Worm (Caenorhabditis elegans) whole organism, L4/young adult: Measurements from ENCODE around the gene T05A12.4.

Source experiments
- W03F9.2 ChIP-seq: fragments of 150-350 bp; optimal IDR thresholded peaks from 2 replicates; lab custom pipeline; 2014; ENCODE audit warnings: missing biosample characterization, missing genetic modification characterization
- dao-5 ChIP-seq: sonication (generic microtip); optimal IDR thresholded peaks from 2 replicates; lab custom pipeline; 2016; ENCODE audit warnings: missing genotype, missing genetic modification characterization, moderate library complexity, missing compliant biosample characterization
- him-1 ChIP-seq: sonication (generic microtip); optimal IDR thresholded peaks from 2 replicates; lab custom pipeline; 2016; ENCODE audit warnings: missing genotype, missing genetic modification reagents, missing genetic modification characterization, missing compliant biosample characterization

Gene T05A12.4

ce11 chrIV:6887601-6888099, at the start of gene T05A12.4, which contains the start of gene T05A12.3:
TSS of gene T05A12.4 (plus strand) at chrIV:6887948.
TSS of gene T05A12.3 (minus strand) at chrIV:6887651.
- TF ChIP-seq dao-5 (tag; lab: Kevin White, UChicago) (no peak), W03F9.2 (tag; lab: Kevin White, UChicago) (no peak), him-1 (tag; lab: Kevin White, UChicago) (no peak)

DNA sequence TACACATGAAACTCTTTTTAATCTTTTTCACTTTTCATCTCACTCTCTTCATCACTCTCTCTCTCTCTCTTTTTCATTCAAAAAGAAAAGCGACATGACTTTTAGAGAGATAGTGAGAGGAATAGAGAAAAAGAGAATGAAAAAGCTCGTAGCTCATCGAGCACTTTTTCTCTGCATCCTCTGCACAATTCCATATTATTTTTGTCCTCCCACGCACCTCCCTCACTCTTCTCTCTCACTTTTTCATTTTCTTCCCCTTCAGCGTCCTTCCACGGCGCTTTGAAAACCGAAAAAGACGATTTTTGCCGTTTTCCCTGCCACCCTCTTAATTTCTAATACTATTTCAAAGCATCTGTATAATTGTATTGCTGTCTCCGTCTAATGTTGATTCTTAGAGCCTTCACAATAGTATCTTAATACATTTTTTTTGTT, 48.6 kb upstream of the T05A12.4 start:
- TF ChIP-seq dao-5 (tag; lab: Kevin White, UChicago) (no peak), him-1 (tag; lab: Kevin White, UChicago) (peak; percentile 63), W03F9.2 (tag; lab: Kevin White, UChicago) (peak; percentile 66)

DNA sequence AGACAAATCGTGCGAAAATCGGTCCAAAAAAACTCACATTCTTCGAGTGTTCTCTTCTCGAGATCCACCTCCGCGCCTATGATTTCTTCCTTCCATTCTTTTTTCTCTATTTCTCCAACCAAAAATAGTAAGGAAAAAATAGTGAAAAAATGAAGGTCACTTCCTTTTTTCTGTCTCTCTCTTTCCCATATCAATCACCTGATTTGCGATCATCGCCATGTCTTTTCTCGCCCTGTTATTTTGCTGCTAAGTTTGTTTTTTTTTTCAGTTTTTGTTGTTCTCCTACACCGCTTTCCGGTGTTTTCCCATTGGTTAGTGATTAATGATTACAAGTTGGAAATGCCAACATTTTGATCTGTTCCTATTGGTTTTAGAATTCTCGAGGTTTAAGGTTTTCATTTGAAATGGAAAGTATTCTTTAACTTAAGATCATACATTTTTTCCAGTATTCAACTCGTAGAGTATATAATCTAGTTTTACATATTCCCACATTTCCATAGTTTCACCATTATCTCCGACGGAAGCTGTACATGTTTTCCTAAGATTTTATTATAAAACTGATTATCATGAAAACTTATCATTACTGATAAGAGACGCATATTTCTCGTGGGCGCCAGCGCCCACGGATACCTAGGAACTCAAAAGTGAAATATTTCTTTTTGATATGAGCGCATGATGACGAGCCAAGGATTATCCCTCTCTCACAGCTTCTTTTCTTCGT, 46.0 kb upstream of the T05A12.4 start:
- TF ChIP-seq W03F9.2 (tag; lab: Kevin White, UChicago): no peak

- TF ChIP-seq W03F9.2 (tag; lab: Kevin White, UChicago) (no peak), him-1 (tag; lab: Kevin White, UChicago) (no peak), dao-5 (tag; lab: Kevin White, UChicago) (no peak)
Observed at ce11 chrIV:6842470-6843008, 45.2 kb upstream of the T05A12.4 start, which contains the start of gene lip-1. TSS of gene lip-1 (plus strand) at chrIV:6842958.

ce11 chrIV:6852727-6853126, 35.0 kb upstream of the T05A12.4 start:
- TF ChIP-seq dao-5 (tag; lab: Kevin White, UChicago) (no peak), him-1 (tag; lab: Kevin White, UChicago) (no peak), W03F9.2 (tag; lab: Kevin White, UChicago) (no peak)

- no peak for TF ChIP-seq W03F9.2 (tag; lab: Kevin White, UChicago)
- TF ChIP-seq him-1 (tag; lab: Kevin White, UChicago): no peak
- TF ChIP-seq dao-5 (tag; lab: Kevin White, UChicago): no peak
Observed at ce11 chrIV:6859270-6859669, 28.5 kb upstream of the T05A12.4 start, which contains the start of gene R13H7.2. TSS of gene R13H7.2 (minus strand) at chrIV:6859370.

ce11 chrIV:6867791-6868190, 20.0 kb upstream of the T05A12.4 start, which contains the start of gene srx-20:
TSS of gene srx-20 (plus strand) at chrIV:6868091.
- TF ChIP-seq dao-5 (tag; lab: Kevin White, UChicago) (no peak), W03F9.2 (tag; lab: Kevin White, UChicago) (no peak), him-1 (tag; lab: Kevin White, UChicago) (no peak)

ce11 chrIV:6872958-6873357, 14.8 kb upstream of the T05A12.4 start, which contains the start of gene srx-19:
TSS of gene srx-19 (plus strand) at chrIV:6873258.
- no peak for TF ChIP-seq W03F9.2 (tag; lab: Kevin White, UChicago)
- TF ChIP-seq him-1 (tag; lab: Kevin White, UChicago): no peak

DNA sequence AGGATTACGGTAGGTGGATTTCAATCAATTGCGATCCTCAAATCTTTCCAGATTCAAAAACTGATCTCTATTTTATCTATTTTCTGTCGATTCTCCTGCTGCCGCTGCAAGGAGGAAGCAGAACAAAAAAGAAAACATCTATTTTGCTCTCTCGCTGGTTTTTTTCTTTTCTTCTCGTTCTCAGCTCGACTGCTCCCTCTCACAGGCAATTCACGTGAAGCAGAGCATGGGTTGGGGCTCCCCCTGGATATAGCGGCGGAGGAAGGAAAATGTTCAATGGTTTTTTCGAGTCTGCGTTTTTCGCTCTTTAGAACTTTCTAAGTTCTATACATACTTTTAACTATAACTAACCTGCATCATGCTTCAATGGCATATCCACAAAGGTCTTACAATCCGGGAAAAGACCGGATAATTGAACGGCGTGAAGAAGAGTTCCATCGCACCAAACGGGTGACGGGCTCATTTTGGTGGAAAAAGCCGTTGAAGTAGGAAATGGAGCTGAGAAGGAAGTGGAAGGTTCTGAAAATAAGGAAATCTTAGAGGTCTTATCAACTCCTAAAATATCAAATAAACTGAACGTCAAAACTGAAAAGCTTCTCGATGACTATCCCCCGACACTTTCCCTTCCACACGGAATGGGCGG, 8.7 kb upstream of the T05A12.4 start:
- TF ChIP-seq W03F9.2 (tag; lab: Kevin White, UChicago) (no peak), dao-5 (tag; lab: Kevin White, UChicago) (no peak), him-1 (tag; lab: Kevin White, UChicago) (peak; percentile 70)

ce11 chrIV:6879666-6880210, 8.0 kb upstream of the T05A12.4 start:
- TF ChIP-seq him-1 (tag; lab: Kevin White, UChicago) (no peak), W03F9.2 (tag; lab: Kevin White, UChicago) (no peak), dao-5 (tag; lab: Kevin White, UChicago) (no peak)

DNA sequence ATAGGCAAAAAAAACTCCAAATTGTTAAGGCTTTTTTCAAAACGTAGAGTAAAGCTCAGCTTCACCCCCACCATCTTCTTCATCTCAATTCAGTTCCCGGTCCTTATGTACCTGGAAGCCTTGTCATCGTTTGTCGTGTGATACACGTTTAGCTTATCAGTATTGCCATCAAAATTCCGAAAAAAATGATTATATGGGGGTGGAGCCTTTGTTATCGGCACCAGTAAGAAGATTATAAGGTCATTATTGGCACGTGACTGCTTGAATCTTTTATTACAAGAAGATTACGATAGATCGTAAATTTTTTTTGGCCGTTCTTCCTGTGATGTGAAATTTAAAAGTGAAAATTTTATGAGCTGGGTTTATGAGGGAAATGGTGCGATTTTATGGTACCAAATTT, 7.3 kb upstream of the T05A12.4 start:
- TF ChIP-seq him-1 (tag; lab: Kevin White, UChicago) (no peak), dao-5 (tag; lab: Kevin White, UChicago) (no peak), W03F9.2 (tag; lab: Kevin White, UChicago) (peak; percentile 23)

DNA sequence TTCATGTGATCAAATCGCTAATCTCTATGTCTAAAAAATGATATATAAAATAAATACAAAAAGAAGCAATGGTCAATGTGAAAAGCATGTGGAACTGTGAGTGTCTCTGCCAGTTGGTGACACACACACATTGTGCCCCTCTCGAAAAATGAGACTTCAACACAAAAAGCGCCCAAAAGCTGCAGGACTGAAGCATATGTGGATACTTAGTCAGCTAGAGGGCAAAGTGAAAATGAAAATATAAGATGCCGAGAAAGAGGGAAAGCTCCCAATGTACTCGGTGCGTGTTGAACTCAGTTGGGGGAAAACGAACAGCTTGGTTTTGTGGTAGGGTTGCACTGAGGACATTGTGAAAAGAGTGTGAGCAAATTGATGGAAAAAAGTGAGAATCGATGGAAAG, 6.6 kb upstream of the T05A12.4 start:
- TF ChIP-seq him-1 (tag; lab: Kevin White, UChicago) (peak; percentile 13), dao-5 (tag; lab: Kevin White, UChicago) (no peak), W03F9.2 (tag; lab: Kevin White, UChicago) (no peak)

DNA sequence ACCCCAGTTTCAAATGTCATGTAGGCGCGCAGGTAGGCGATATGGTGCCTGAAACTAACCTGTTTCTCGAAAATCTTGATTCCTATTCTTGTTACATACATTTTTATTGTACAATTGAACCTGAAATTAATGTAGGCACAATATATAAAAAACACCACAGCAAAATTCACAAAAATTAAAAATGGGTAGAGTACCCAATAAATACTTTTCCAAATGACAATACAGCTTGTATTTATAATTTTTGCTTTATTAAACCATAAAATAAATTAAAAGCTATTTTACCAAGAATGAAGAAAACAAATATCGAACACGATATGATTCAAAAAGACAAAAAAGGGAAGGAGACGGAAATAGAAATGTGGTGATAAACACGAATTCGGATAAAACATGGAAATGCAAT, 4.4 kb upstream of the T05A12.4 start, which contains the start of gene tre-2:
tre-2 (minus strand) TSS at position 101 of the 400 bp plus-strand sequence.
- no peak for TF ChIP-seq him-1 (tag; lab: Kevin White, UChicago)
- TF ChIP-seq dao-5 (tag; lab: Kevin White, UChicago): no peak
